Worm (Caenorhabditis elegans) whole organism, L1 larva: Measurements from ENCODE around the gene nep-26.

Experiments used
- C04F5.9 ChIP-seq: sonication (generic microtip); optimal IDR thresholded peaks from 2 replicates; lab custom pipeline; 2016; ENCODE audit warnings: missing genetic modification characterization, missing compliant biosample characterization
- F16B12.6 ChIP-seq: fragments of 150-350 bp; optimal IDR thresholded peaks from 2 replicates; lab custom pipeline; 2014; ENCODE audit warnings: missing biosample characterization, missing genetic modification characterization
- aha-1 ChIP-seq: fragments of 150-350 bp; optimal IDR thresholded peaks from 2 replicates; lab custom pipeline; 2014; ENCODE audit warnings: missing biosample characterization, missing genetic modification characterization
- blmp-1 ChIP-seq: fragments of 150-350 bp; optimal IDR thresholded peaks from 2 replicates; lab custom pipeline; 2014; ENCODE audit warnings: missing biosample characterization, missing genetic modification characterization
- ceh-82 ChIP-seq, 3 experiments: fragments of 150-350 bp in 1 of 3; sonication (generic microtip) in 2 of 3; optimal IDR thresholded peaks; 2 replicates each; lab custom pipeline; 2014 to 2017; ENCODE audit warnings: missing biosample characterization in 3 of 3, missing genetic modification characterization in 3 of 3
- ceh-88 ChIP-seq: fragments of 200-800 bp; sonication (Bioruptor generic); IDR thresholded peaks from 2 replicates; pipeline ENCODE4 v1.3.6; 2022; ENCODE audit warnings: missing genetic modification characterization, missing compliant biosample characterization
- dpl-1 ChIP-seq, 3 experiments: fragments of 150-350 bp in 2 of 3; sonication (generic microtip) in 1 of 3; optimal IDR thresholded peaks; 2 replicates each; lab custom pipeline; 2014 to 2017; ENCODE audit warnings: missing biosample characterization in 3 of 3, missing genetic modification characterization in 3 of 3, missing genetic modification reagents in 3 of 3
- dsc-1 ChIP-seq: sonication (generic microtip); optimal IDR thresholded peaks from 2 replicates; lab custom pipeline; 2016; ENCODE audit warnings: mild to moderate bottlenecking, missing genetic modification characterization, missing compliant biosample characterization
- efl-1 ChIP-seq, 4 experiments: fragments of 150-350 bp; optimal IDR thresholded peaks in 3 of 4; peaks in 1 of 4; 1 replicate in 1 of 4; 2 replicates in 3 of 4; lab custom pipeline; 2014; ENCODE audit warnings: missing biosample characterization in 2 of 4, missing genetic modification characterization in 2 of 4, missing genetic modification reagents in 2 of 4
- egl-13 ChIP-seq: sonication (generic microtip); optimal IDR thresholded peaks from 2 replicates; lab custom pipeline; 2016; ENCODE audit warnings: missing genotype, missing genetic modification reagents, missing genetic modification characterization, missing compliant biosample characterization
- egl-27 ChIP-seq, 2 experiments: fragments of 150-350 bp in 1 of 2; sonication (generic microtip); optimal IDR thresholded peaks; 3 replicates each; lab custom pipeline; 2017 to 2018; ENCODE audit warnings: missing biosample characterization in 2 of 2, missing genetic modification characterization in 2 of 2, missing genetic modification reagents in 2 of 2
- elt-2 ChIP-seq: sonication (generic microtip); optimal IDR thresholded peaks from 2 replicates; lab custom pipeline; 2016; ENCODE audit warnings: missing genetic modification characterization, mild to moderate bottlenecking, inconsistent platforms, missing compliant biosample characterization, missing genetic modification reagents
- elt-3 ChIP-seq, 6 experiments: fragments of 150-350 bp in 1 of 6; sonication (generic microtip); optimal IDR thresholded peaks; 2 replicates each; lab custom pipeline; 2017 to 2018; ENCODE audit warnings: missing biosample characterization in 6 of 6, missing genetic modification characterization in 6 of 6, inconsistent platforms in 1 of 6
- ets-5 ChIP-seq: fragments of 200-800 bp; sonication (Bioruptor generic); IDR thresholded peaks from 2 replicates; pipeline ENCODE4 v1.3.6; 2022; ENCODE audit warnings: missing genetic modification characterization, missing compliant biosample characterization
- isw-1 ChIP-seq: fragments of 200-800 bp; sonication (Bioruptor generic); IDR thresholded peaks from 2 replicates; pipeline ENCODE4 v1.3.6; 2022; ENCODE audit warnings: missing genetic modification characterization, missing compliant biosample characterization
- lin-13 ChIP-seq: fragments of 150-350 bp; optimal IDR thresholded peaks from 2 replicates; lab custom pipeline; 2014; ENCODE audit warnings: missing biosample characterization, missing genetic modification reagents, missing genetic modification characterization
- lin-14 ChIP-seq: fragments of 200-800 bp; sonication (Bioruptor generic); optimal IDR thresholded peaks from 2 replicates; lab custom pipeline; 2018; ENCODE audit warnings: mild to moderate bottlenecking, missing genetic modification characterization, moderate library complexity, missing compliant biosample characterization
- lin-15B ChIP-seq: fragments of 150-350 bp; sonication (generic microtip); optimal IDR thresholded peaks from 3 replicates; lab custom pipeline; 2014; ENCODE audit warnings: missing biosample characterization, missing genetic modification characterization
- lin-35 ChIP-seq, 2 experiments: fragments of 150-350 bp; optimal IDR thresholded peaks; 2 replicates each; lab custom pipeline; 2014; ENCODE audit warnings: missing biosample characterization in 2 of 2, missing genetic modification characterization in 2 of 2, missing genetic modification reagents in 2 of 2
- lin-39 ChIP-seq: fragments of 150-350 bp; optimal IDR thresholded peaks from 2 replicates; lab custom pipeline; 2014; ENCODE audit warnings: missing biosample characterization, missing genetic modification reagents, missing genetic modification characterization
- lsy-2 ChIP-seq, 2 experiments: fragments of 150-350 bp; optimal IDR thresholded peaks; 2 replicates each; lab custom pipeline; 2014; ENCODE audit warnings: missing biosample characterization in 2 of 2, missing genetic modification characterization in 2 of 2
- mab-9 ChIP-seq: fragments of 200-800 bp; sonication (Bioruptor generic); IDR thresholded peaks from 2 replicates; pipeline ENCODE4 v1.3.6; 2022; ENCODE audit warnings: missing genetic modification reagents, missing genetic modification characterization, missing compliant biosample characterization
- mdl-1 ChIP-seq, 2 experiments: fragments of 150-350 bp; optimal IDR thresholded peaks; 2 replicates each; lab custom pipeline; 2014 to 2017; ENCODE audit warnings: missing biosample characterization in 2 of 2, missing genetic modification characterization in 2 of 2, inconsistent platforms in 1 of 2
- mep-1 ChIP-seq: fragments of 150-350 bp; optimal IDR thresholded peaks from 2 replicates; lab custom pipeline; 2014; ENCODE audit warnings: missing biosample characterization, missing genetic modification characterization
- nhr-19 ChIP-seq: fragments of 200-800 bp; sonication (Bioruptor generic); conservative IDR thresholded peaks from 2 replicates; pipeline ENCODE4 v1.3.6; 2022; ENCODE audit warnings: missing genetic modification characterization, missing compliant biosample characterization
- nhr-20 ChIP-seq: sonication (generic microtip); optimal IDR thresholded peaks from 2 replicates; lab custom pipeline; 2016; ENCODE audit warnings: mild to moderate bottlenecking, missing genetic modification characterization, missing compliant biosample characterization
- nhr-71 ChIP-seq: sonication (generic microtip); optimal IDR thresholded peaks from 2 replicates; lab custom pipeline; 2016; ENCODE audit warnings: mild to moderate bottlenecking, missing genetic modification characterization, moderate library complexity, missing compliant biosample characterization
- nhr-85 ChIP-seq: sonication (generic microtip); peaks from one replicate; lab custom pipeline; 2016; ENCODE audit warnings: missing genetic modification characterization, inconsistent platforms, missing compliant biosample characterization
- nhr-90 ChIP-seq: sonication (generic microtip); optimal IDR thresholded peaks from 2 replicates; lab custom pipeline; 2016; ENCODE audit warnings: mild to moderate bottlenecking, missing genetic modification characterization, missing compliant biosample characterization; ENCODE audit not compliant: poor library complexity
- pag-3 ChIP-seq: sonication (generic microtip); optimal IDR thresholded peaks from 2 replicates; lab custom pipeline; 2017; ENCODE audit warnings: missing genetic modification characterization, mild to moderate bottlenecking, missing compliant biosample characterization, antibody characterized with exemption, borderline replicate concordance; ENCODE audit not compliant: insufficient read depth
- skn-1 ChIP-seq: fragments of 150-350 bp; optimal IDR thresholded peaks from 2 replicates; lab custom pipeline; 2014; ENCODE audit warnings: missing biosample characterization, missing genetic modification characterization
- snpc-4 ChIP-seq: fragments of 150-350 bp; optimal IDR thresholded peaks from 2 replicates; lab custom pipeline; 2014; ENCODE audit warnings: missing biosample characterization, missing genetic modification characterization
- snu-23 ChIP-seq: sonication (generic microtip); optimal IDR thresholded peaks from 2 replicates; lab custom pipeline; 2016; ENCODE audit warnings: missing genetic modification characterization, missing compliant biosample characterization
- tbx-2 ChIP-seq: sonication (generic microtip); optimal IDR thresholded peaks from 2 replicates; lab custom pipeline; 2016; ENCODE audit warnings: missing genetic modification characterization, missing compliant biosample characterization
- unc-130 ChIP-seq: fragments of 150-350 bp; optimal IDR thresholded peaks from 2 replicates; lab custom pipeline; 2017; ENCODE audit warnings: missing biosample characterization, missing genetic modification characterization, inconsistent platforms
- unc-86 ChIP-seq: sonication (generic microtip); optimal IDR thresholded peaks from 2 replicates; lab custom pipeline; 2016; ENCODE audit warnings: missing genetic modification characterization, missing compliant biosample characterization
- unc-98 ChIP-seq: fragments of 200-800 bp; sonication (Bioruptor generic); IDR thresholded peaks from 2 replicates; pipeline ENCODE4 v1.3.6; 2022; ENCODE audit warnings: missing genetic modification characterization, missing compliant biosample characterization
- vab-15 ChIP-seq: sonication (generic microtip); optimal IDR thresholded peaks from 2 replicates; lab custom pipeline; 2017; ENCODE audit warnings: missing genotype, mild to moderate bottlenecking, missing genetic modification characterization, missing compliant biosample characterization
- xbp-1 ChIP-seq: sonication (generic microtip); optimal IDR thresholded peaks from 2 replicates; lab custom pipeline; 2016; ENCODE audit warnings: missing genetic modification characterization, missing compliant biosample characterization
- zag-1 ChIP-seq: fragments of 150-350 bp; optimal IDR thresholded peaks from 2 replicates; lab custom pipeline; 2014; ENCODE audit warnings: missing biosample characterization, missing genetic modification characterization
- ztf-4 ChIP-seq: fragments of 150-350 bp; optimal IDR thresholded peaks from 2 replicates; lab custom pipeline; 2014; ENCODE audit warnings: missing biosample characterization, missing genetic modification characterization

nep-26 gene

DNA sequence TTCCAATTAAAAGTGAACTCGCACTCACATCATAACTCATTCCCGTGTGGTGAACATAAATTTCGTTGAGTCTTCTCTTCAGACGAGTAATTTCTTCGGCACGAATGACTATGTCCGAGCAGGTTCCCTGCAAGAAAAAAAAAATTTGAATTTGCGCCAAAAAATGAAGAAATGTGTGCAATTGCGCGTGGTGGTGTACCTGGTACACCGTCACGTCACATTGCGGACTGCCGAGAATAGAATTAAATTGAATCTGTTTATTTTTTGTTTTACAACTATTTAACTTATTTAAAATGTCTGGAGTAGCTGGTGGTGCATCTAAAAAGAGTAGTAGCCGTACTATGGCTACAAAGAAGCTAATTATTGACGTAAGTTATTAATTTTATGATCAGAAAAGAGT lies 1.0 kb upstream of the nep-26 start, which contains the start of gene mdt-22 (continued):
- peak; percentile 43; the same call in 1 of the 2 replicates for TF ChIP-seq unc-98 (GFP tag; lab: Robert Waterston, UW)
- peak; percentile 79 to 88 (median 87) for TF ChIP-seq ceh-82 (tag; optimal IDR thresholded peaks at IDR 0.05; lab: Kevin White, UChicago)
- peak; percentile 65 for TF ChIP-seq dsc-1 (tag; lab: Kevin White, UChicago)
- TF ChIP-seq skn-1 (tag; lab: Kevin White, UChicago) = peak; percentile 72
- no peak for TF ChIP-seq egl-27 (tag; optimal IDR thresholded peaks at IDR 0.05; lab: Kevin White, UChicago)
- peak; percentile 85 for TF ChIP-seq lin-15B (tag; lab: Kevin White, UChicago)
- peak; percentile 45 for TF ChIP-seq lin-39 (tag; lab: Kevin White, UChicago)
- TF ChIP-seq C04F5.9 = peak; percentile 52
- peak; percentile 71 for TF ChIP-seq lin-14 (GFP tag; lab: Kevin White, UChicago)
- peak; percentile 91 for TF ChIP-seq mep-1 (tag; lab: Kevin White, UChicago)
- peak; percentile 72 for TF ChIP-seq mab-9 (GFP tag; lab: Robert Waterston, UW)
- TF ChIP-seq ceh-88 (GFP tag; lab: Robert Waterston, UW) = no peak
- peak; percentile 45 for TF ChIP-seq snpc-4 (tag; lab: Kevin White, UChicago)
- TF ChIP-seq unc-130 (tag; lab: Kevin White, UChicago) = peak; percentile 45
- peak; percentile 71 for TF ChIP-seq unc-86 (tag; lab: Kevin White, UChicago)
- TF ChIP-seq ets-5 = no peak
- peak; percentile 82 to 86 for TF ChIP-seq lsy-2 (tag; optimal IDR thresholded peaks at IDR 0.05; lab: Kevin White, UChicago)
- TF ChIP-seq pag-3 = no peak
- TF ChIP-seq efl-1 (optimal IDR thresholded peaks at IDR 0.05; lab: Kevin White, UChicago) = peak; percentile 87 to 97
- TF ChIP-seq efl-1 (GFP tag; optimal IDR thresholded peaks at IDR 0.05 in 1 of 2; lab: Kevin White, UChicago) = peak; percentile 97 to 99
- peak; percentile 96 to 98 for TF ChIP-seq lin-35 (GFP tag; optimal IDR thresholded peaks at IDR 0.05; lab: Kevin White, UChicago)
- TF ChIP-seq xbp-1 = peak; percentile 71
- peak; percentile 78 for TF ChIP-seq isw-1
- no peak for TF ChIP-seq zag-1
- peak; percentile 99 for TF ChIP-seq F16B12.6
- TF ChIP-seq ztf-4 (tag; lab: Kevin White, UChicago) = no peak

DNA sequence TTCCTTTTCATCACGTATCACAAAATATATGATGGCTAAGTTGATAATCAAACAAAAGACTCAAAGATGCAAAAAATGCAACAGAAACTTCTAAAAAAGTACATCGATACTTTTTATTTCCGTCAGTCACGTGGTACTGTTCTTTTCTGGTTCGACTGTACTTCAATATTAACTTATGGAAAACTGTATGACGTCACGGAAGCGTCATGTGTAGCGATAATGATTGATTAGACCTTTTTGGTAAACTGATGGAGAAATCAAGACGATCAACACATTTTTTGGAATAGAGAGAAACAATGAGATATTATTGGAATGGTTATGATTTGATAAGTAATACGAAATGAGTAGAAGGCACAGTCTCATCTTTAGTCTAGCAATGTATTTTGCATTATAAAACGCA lies 5.7 kb downstream of the nep-26 start:
- TF ChIP-seq nhr-71 (tag; lab: Kevin White, UChicago) (peak; percentile 71), snu-23 (GFP tag; lab: Kevin White, UChicago) (peak; percentile 51), ztf-4 (tag; lab: Kevin White, UChicago) (no peak), lin-39 (tag; lab: Kevin White, UChicago) (no peak), pag-3 (no peak), tbx-2 (tag; lab: Kevin White, UChicago) (peak; percentile 37), lin-13 (GFP tag; lab: Kevin White, UChicago) (no peak), lin-35 (GFP tag; optimal IDR thresholded peaks at IDR 0.05; lab: Kevin White, UChicago) (peak in 1 of 2 experiments; percentile 66), nhr-19 (GFP tag; lab: Robert Waterston, UW) (peak; percentile 32; the same call in 1 of the 2 replicates), elt-2 (tag; lab: Kevin White, UChicago) (no peak), egl-13 (no peak), nhr-90 (tag; lab: Kevin White, UChicago) (peak; percentile 58), dpl-1 (GFP tag; optimal IDR thresholded peaks at IDR 0.05; lab: Kevin White, UChicago) (peak in 1 of 3 experiments; percentile 17), nhr-20 (tag; lab: Kevin White, UChicago) (peak; percentile 77), elt-3 (tag; optimal IDR thresholded peaks at IDR 0.05; lab: Kevin White, UChicago) (peak in 2 of 6 experiments; percentile 59 to 92), lin-14 (GFP tag; lab: Kevin White, UChicago) (peak; percentile 50), vab-15 (peak; percentile 23), lsy-2 (tag; optimal IDR thresholded peaks at IDR 0.05; lab: Kevin White, UChicago) (peak in 1 of 2 experiments; percentile 43), mab-9 (GFP tag; lab: Robert Waterston, UW) (no peak), mdl-1 (tag; optimal IDR thresholded peaks at IDR 0.05; lab: Kevin White, UChicago) (peak in 1 of 2 experiments; percentile 48), blmp-1 (tag; lab: Kevin White, UChicago) (peak; percentile 57), nhr-85 (tag; lab: Kevin White, UChicago) (peak; percentile 96), aha-1 (tag; lab: Kevin White, UChicago) (no peak)
